Fruit fly (Drosophila melanogaster) Kc167 (cell line): ENCODE data around the gene Mrtf.

ENCODE experiments used
- Sin3A ChIP-seq: fragments of >200 bp; optimal IDR thresholded peaks from 2 replicates; lab custom pipeline; 2018; ENCODE audit warnings: missing external identifiers
- h ChIP-seq: fragments of >200 bp; optimal IDR thresholded peaks from 3 replicates; lab custom pipeline; 2018; ENCODE audit warnings: missing external identifiers
- ttk ChIP-seq: sonication (Bioruptor generic); optimal IDR thresholded peaks from 2 replicates; lab custom pipeline; 2017; ENCODE audit warnings: missing external identifiers

DNA sequence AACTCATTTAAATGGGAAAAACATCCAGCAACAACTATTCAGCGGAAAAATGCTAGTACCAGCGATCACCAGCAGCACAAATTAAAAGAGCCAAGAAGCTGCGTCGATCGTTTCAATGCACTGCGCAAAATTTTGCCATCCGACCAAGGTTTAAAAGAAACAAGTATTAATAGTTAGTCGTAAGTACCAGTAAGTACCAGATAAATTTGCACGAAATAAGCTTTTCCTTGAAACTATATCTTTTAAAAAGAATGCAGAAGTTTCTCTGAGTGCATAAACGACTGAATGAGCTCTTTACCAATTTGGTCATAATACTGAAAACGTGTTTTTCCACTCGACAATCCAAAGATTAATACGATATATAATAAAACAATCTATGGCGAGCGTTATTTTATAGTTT is 33.1 kb downstream of the Mrtf start:
- TF ChIP-seq h (lab: Kevin White, UChicago) (no peak), ttk (lab: Kevin White, UChicago) (no peak), Sin3A (lab: Kevin White, UChicago) (no peak)
